Fruit fly (Drosophila melanogaster) whole organism, embryonic: ENCODE results near the gene Mfap1.

Experiments
- Atf6 ChIP-seq: fragments of 200-800 bp; sonication (Bioruptor generic); IDR thresholded peaks from 2 replicates; pipeline ENCODE4 v1.3.6; 2022; ENCODE audit warnings: missing biosample characterization, missing genetic modification characterization
- B-H2 ChIP-seq: fragments of 200-800 bp; sonication (Bioruptor generic); optimal IDR thresholded peaks from 2 replicates; lab custom pipeline; 2018; ENCODE audit warnings: missing biosample characterization, mild to moderate bottlenecking, missing genetic modification characterization
- Blimp-1 ChIP-seq: fragments of 200-800 bp; sonication (Bioruptor generic); optimal IDR thresholded peaks from 3 replicates; lab custom pipeline; 2018; ENCODE audit warnings: missing biosample characterization, missing genetic modification characterization, mild to moderate bottlenecking, moderate library complexity, missing genetic modification reagents
- BtbVII ChIP-seq: fragments of 200-800 bp; sonication (Bioruptor generic); optimal IDR thresholded peaks from 3 replicates; lab custom pipeline; 2017; ENCODE audit warnings: missing biosample characterization, mild to moderate bottlenecking, missing genetic modification characterization
- Bteb2 ChIP-seq: fragments of 200-800 bp; sonication (Bioruptor generic); optimal IDR thresholded peaks from 2 replicates; lab custom pipeline; 2016; ENCODE audit warnings: missing biosample characterization, missing genetic modification characterization
- C15 ChIP-seq: fragments of 200-800 bp; sonication (Bioruptor generic); IDR thresholded peaks from 3 replicates; pipeline ENCODE4 v1.3.6; 2022; ENCODE audit warnings: missing biosample characterization, missing genetic modification characterization
- CG10267 ChIP-seq: fragments of 200-800 bp; sonication (Bioruptor generic); optimal IDR thresholded peaks from 2 replicates; lab custom pipeline; 2018; ENCODE audit warnings: missing biosample characterization, mild to moderate bottlenecking, missing genetic modification characterization, moderate library complexity
- CG10565 ChIP-seq: fragments of 200-800 bp; sonication (Bioruptor generic); optimal IDR thresholded peaks from 3 replicates; lab custom pipeline; 2016; ENCODE audit warnings: missing biosample characterization, mild to moderate bottlenecking, missing genetic modification characterization
- CG11247 ChIP-seq: fragments of 200-800 bp; sonication (Bioruptor generic); IDR thresholded peaks from 2 replicates; pipeline ENCODE4 v1.3.6; 2022; ENCODE audit warnings: missing biosample characterization, missing genetic modification characterization
- CG11696 ChIP-seq: fragments of 200-800 bp; sonication (Bioruptor generic); IDR thresholded peaks from 2 replicates; pipeline ENCODE4 v1.3.6; 2022; ENCODE audit warnings: missing biosample characterization, missing genetic modification characterization
- CG11723 ChIP-seq: fragments of 200-800 bp; sonication (Bioruptor generic); optimal IDR thresholded peaks from 2 replicates; lab custom pipeline; 2017; ENCODE audit warnings: missing biosample characterization, mild to moderate bottlenecking, missing genetic modification characterization
- CG12769 ChIP-seq: fragments of 200-800 bp; sonication (Bioruptor generic); optimal IDR thresholded peaks from 2 replicates; lab custom pipeline; 2019; ENCODE audit warnings: missing biosample characterization, mild to moderate bottlenecking, missing genetic modification characterization, moderate library complexity
- CG13123 ChIP-seq: fragments of 200-800 bp; sonication (Bioruptor generic); optimal IDR thresholded peaks from 2 replicates; lab custom pipeline; 2016; ENCODE audit warnings: missing biosample characterization, missing genetic modification characterization
- CG13296 ChIP-seq: fragments of 200-800 bp; sonication (Bioruptor generic); optimal IDR thresholded peaks from 3 replicates; lab custom pipeline; 2018; ENCODE audit warnings: missing biosample characterization, mild to moderate bottlenecking, missing genetic modification characterization
- CG15011 ChIP-seq: fragments of 200-800 bp; sonication (Bioruptor generic); optimal IDR thresholded peaks from 3 replicates; lab custom pipeline; 2018; ENCODE audit warnings: missing biosample characterization, mild to moderate bottlenecking, missing genetic modification characterization
- CG30431 ChIP-seq: fragments of 200-800 bp; sonication (Bioruptor generic); optimal IDR thresholded peaks from 2 replicates; lab custom pipeline; 2017; ENCODE audit warnings: missing biosample characterization, missing genetic modification characterization
- CG34422 ChIP-seq: fragments of 200-800 bp; sonication (Bioruptor generic); IDR thresholded peaks from 3 replicates; pipeline ENCODE4 v1.3.6; 2022; ENCODE audit warnings: missing biosample characterization, missing genetic modification characterization
- CG3847 ChIP-seq: fragments of 200-800 bp; sonication (Bioruptor generic); IDR thresholded peaks from 2 replicates; pipeline ENCODE4 v1.3.6; 2022; ENCODE audit warnings: missing biosample characterization, missing genetic modification characterization
- CG3995 ChIP-seq: fragments of 200-800 bp; sonication (Bioruptor generic); optimal IDR thresholded peaks from 3 replicates; lab custom pipeline; 2016; ENCODE audit warnings: missing biosample characterization, missing genetic modification characterization
- CG4617 ChIP-seq: fragments of 200-800 bp; sonication (Bioruptor generic); optimal IDR thresholded peaks from 3 replicates; lab custom pipeline; 2016; ENCODE audit warnings: missing biosample characterization, missing genetic modification characterization, borderline replicate concordance
- CG7372 ChIP-seq: fragments of 200-800 bp; sonication (Bioruptor generic); IDR thresholded peaks from 2 replicates; pipeline ENCODE4 v1.3.6; 2022; ENCODE audit warnings: missing biosample characterization, missing genetic modification characterization
- D ChIP-seq, 2 experiments: fragments of 200-800 bp in 1 of 2; fragments of >200 bp in 1 of 2; sonication (Bioruptor generic) in 1 of 2; optimal IDR thresholded peaks; 2 replicates in 1 of 2; 3 replicates in 1 of 2; lab custom pipeline; 2017; ENCODE audit warnings: mild to moderate bottlenecking in 1 of 2, missing biosample characterization in 1 of 2, missing genetic modification characterization in 1 of 2, missing genetic modification reagents in 1 of 2
- Dbx ChIP-seq: fragments of 200-800 bp; sonication (Bioruptor generic); IDR thresholded peaks from 3 replicates; pipeline ENCODE4 v1.3.6; 2022; ENCODE audit warnings: missing biosample characterization, missing genetic modification characterization
- Dll ChIP-seq: fragments of 200-800 bp; sonication (Bioruptor generic); IDR thresholded peaks from 4 replicates; pipeline ENCODE4 v1.3.6; 2022; ENCODE audit warnings: missing biosample characterization, missing genetic modification characterization; ENCODE audit not compliant: partially characterized antibody
- GATAe ChIP-seq: fragments of 200-800 bp; sonication (Bioruptor generic); conservative IDR thresholded peaks from 2 replicates; pipeline ENCODE4 v1.3.6; 2022; ENCODE audit warnings: missing biosample characterization, missing genetic modification characterization
- HmgZ ChIP-seq: fragments of 200-800 bp; sonication (Bioruptor generic); optimal IDR thresholded peaks from 2 replicates; lab custom pipeline; 2018; ENCODE audit warnings: missing biosample characterization, mild to moderate bottlenecking, missing genetic modification characterization
- Hr78 ChIP-seq, 2 experiments: fragments of 200-800 bp in 1 of 2; fragments of >200 bp in 1 of 2; sonication (Bioruptor generic) in 1 of 2; optimal IDR thresholded peaks; 2 replicates each; lab custom pipeline; 2017 to 2019; ENCODE audit warnings: missing biosample characterization in 2 of 2, missing genetic modification characterization in 2 of 2, mild to moderate bottlenecking in 1 of 2, moderate library complexity in 1 of 2
- Lim3 ChIP-seq: fragments of 200-800 bp; sonication (Bioruptor generic); IDR thresholded peaks from 2 replicates; pipeline ENCODE4 v1.3.6; 2022; ENCODE audit warnings: missing biosample characterization, missing genetic modification characterization
- MBD-R2 ChIP-seq: fragments of 200-800 bp; sonication (Bioruptor generic); IDR thresholded peaks from 2 replicates; pipeline ENCODE4 v1.3.6; 2022; ENCODE audit warnings: missing biosample characterization, missing genetic modification characterization
- NFAT ChIP-seq: fragments of 200-800 bp; sonication (Bioruptor generic); IDR thresholded peaks from 2 replicates; pipeline ENCODE4 v1.3.6; 2022; ENCODE audit warnings: missing biosample characterization, missing genetic modification characterization
- Rx ChIP-seq: fragments of 200-800 bp; sonication (Bioruptor generic); IDR thresholded peaks from 2 replicates; pipeline ENCODE4 v1.3.6; 2022; ENCODE audit warnings: missing biosample characterization, missing genetic modification characterization
- Sox100B ChIP-seq: fragments of 200-800 bp; sonication (Bioruptor generic); optimal IDR thresholded peaks from 3 replicates; lab custom pipeline; 2018; ENCODE audit warnings: missing biosample characterization, mild to moderate bottlenecking, missing genetic modification characterization
- Sry-δ ChIP-seq: fragments of 200-800 bp; sonication (Bioruptor generic); optimal IDR thresholded peaks from 2 replicates; lab custom pipeline; 2016; ENCODE audit warnings: missing biosample characterization, missing genetic modification characterization
- az2 ChIP-seq: fragments of 200-800 bp; sonication (Bioruptor generic); optimal IDR thresholded peaks from 3 replicates; lab custom pipeline; 2016; ENCODE audit warnings: missing biosample characterization, missing genetic modification characterization
- btn ChIP-seq: fragments of 200-800 bp; sonication (Bioruptor generic); optimal IDR thresholded peaks from 2 replicates; lab custom pipeline; 2016; ENCODE audit warnings: missing biosample characterization, missing genetic modification characterization
- crc ChIP-seq: fragments of 200-800 bp; sonication (Bioruptor generic); optimal IDR thresholded peaks from 2 replicates; lab custom pipeline; 2016; ENCODE audit warnings: missing biosample characterization, missing genetic modification characterization
- da ChIP-seq: fragments of 200-800 bp; sonication (Bioruptor generic); optimal IDR thresholded peaks from 2 replicates; lab custom pipeline; 2016; ENCODE audit warnings: missing biosample characterization, missing genetic modification characterization
- exex ChIP-seq: fragments of 200-800 bp; sonication (Bioruptor generic); optimal IDR thresholded peaks from 4 replicates; lab custom pipeline; 2018; ENCODE audit warnings: missing biosample characterization, mild to moderate bottlenecking, missing genetic modification characterization, moderate library complexity
- fu2 ChIP-seq: fragments of 200-800 bp; sonication (Bioruptor generic); optimal IDR thresholded peaks from 2 replicates; lab custom pipeline; 2016; ENCODE audit warnings: missing biosample characterization, missing genetic modification characterization
- gcm ChIP-seq: fragments of 200-800 bp; sonication (Bioruptor generic); optimal IDR thresholded peaks from 2 replicates; lab custom pipeline; 2019; ENCODE audit warnings: missing biosample characterization, mild to moderate bottlenecking, missing genetic modification characterization, moderate library complexity
- lbe ChIP-seq: fragments of 200-800 bp; sonication (Bioruptor generic); optimal IDR thresholded peaks from 2 replicates; lab custom pipeline; 2016; ENCODE audit warnings: missing biosample characterization, mild to moderate bottlenecking, missing genetic modification characterization
- nom ChIP-seq: fragments of 200-800 bp; sonication (Bioruptor generic); optimal IDR thresholded peaks from 2 replicates; lab custom pipeline; 2017; ENCODE audit warnings: missing biosample characterization, missing genetic modification characterization, mild to moderate bottlenecking, moderate library complexity, missing genetic modification reagents
- odd ChIP-seq: fragments of 200-800 bp; sonication (Bioruptor generic); optimal IDR thresholded peaks from 2 replicates; lab custom pipeline; 2017; ENCODE audit warnings: missing biosample characterization, mild to moderate bottlenecking, missing genetic modification characterization
- pho ChIP-seq: fragments of 200-800 bp; sonication (Bioruptor generic); optimal IDR thresholded peaks from 2 replicates; lab custom pipeline; 2016; ENCODE audit warnings: missing biosample characterization, missing genetic modification characterization
- pros ChIP-seq: fragments of 200-800 bp; sonication (Bioruptor generic); optimal IDR thresholded peaks from 3 replicates; lab custom pipeline; 2019; ENCODE audit warnings: missing biosample characterization, mild to moderate bottlenecking, missing genetic modification characterization, moderate library complexity
- trh ChIP-seq: fragments of 200-800 bp; sonication (Bioruptor generic); optimal IDR thresholded peaks from 2 replicates; lab custom pipeline; 2016; ENCODE audit warnings: missing biosample characterization, missing genetic modification characterization
- wdn ChIP-seq: fragments of 200-800 bp; sonication (Bioruptor generic); IDR thresholded peaks from 2 replicates; pipeline ENCODE4 v1.3.6; 2022; ENCODE audit warnings: missing biosample characterization, missing genetic modification characterization
- zen2 ChIP-seq: fragments of 200-800 bp; sonication (Bioruptor generic); IDR thresholded peaks from 3 replicates; pipeline ENCODE4 v1.3.6; 2022; ENCODE audit warnings: missing biosample characterization, missing genetic modification characterization; ENCODE audit not compliant: partially characterized antibody

Mfap1 gene

DNA sequence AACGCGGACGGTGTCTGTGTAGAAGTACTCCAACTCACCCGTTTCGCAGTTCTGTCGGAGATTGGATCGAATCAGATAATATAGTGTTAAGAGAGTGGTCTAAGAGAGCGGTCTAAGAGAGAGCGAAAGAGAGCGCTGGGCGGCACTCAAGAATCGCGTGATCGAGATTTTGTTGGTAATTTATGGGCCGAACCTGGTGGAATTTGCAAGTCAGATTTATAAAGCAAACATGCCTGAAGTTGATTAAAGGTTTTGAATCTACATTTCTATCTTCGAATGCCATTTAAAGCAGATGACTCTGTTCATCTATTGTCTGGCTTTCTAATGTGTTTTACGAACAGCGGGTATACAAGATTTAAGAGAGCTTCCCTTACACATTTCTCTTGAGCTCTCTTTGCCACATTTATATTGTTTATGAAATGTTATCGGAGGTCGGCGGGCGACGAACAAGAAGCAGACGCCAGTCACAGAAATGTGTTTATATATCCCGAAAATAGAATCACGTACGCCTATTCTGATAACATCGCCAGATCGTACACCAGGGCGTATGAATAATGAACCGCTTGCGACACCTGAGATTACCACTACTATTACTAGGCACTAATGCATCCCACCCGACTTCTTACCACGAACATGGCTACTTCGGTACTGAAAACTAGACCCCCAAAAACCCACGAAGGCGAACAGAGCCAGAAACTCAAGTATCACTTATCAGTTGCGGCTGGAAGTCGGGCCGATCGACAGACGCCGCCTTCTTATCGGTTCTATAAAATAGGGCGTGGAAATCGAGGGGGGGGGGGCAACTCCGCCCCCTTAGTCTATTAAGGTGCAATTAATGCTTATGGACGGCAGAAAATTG lies 26.8 kb downstream of the Mfap1 start (continued):
- TF ChIP-seq pho (no peak), Rx (GFP tag; lab: Robert Waterston, UW) (no peak), Dbx (GFP tag; lab: Robert Waterston, UW) (0 out of 3 replicates have a peak, but pooled peaks have one; percentile 15), btn (GFP tag; lab: Kevin White, UChicago) (no peak), Dll (peak; percentile 60; the same call in 1 of the 4 replicates), HmgZ (tag; lab: Kevin White, UChicago) (peak; percentile 38), trh (GFP tag; lab: Kevin White, UChicago) (no peak), CG3847 (GFP tag; lab: Robert Waterston, UW) (no peak), Bteb2 (GFP tag; lab: Kevin White, UChicago) (no peak), exex (tag; lab: Kevin White, UChicago) (peak; percentile 87), B-H2 (GFP tag; lab: Kevin White, UChicago) (peak; percentile 14), CG3995 (GFP tag; lab: Kevin White, UChicago) (no peak), nom (GFP tag; lab: Kevin White, UChicago) (peak; percentile 40), BtbVII (peak; percentile 63), CG30431 (GFP tag; lab: Kevin White, UChicago) (no peak), Lim3 (GFP tag; lab: Robert Waterston, UW) (no peak), da (no peak), CG4617 (GFP tag; lab: Kevin White, UChicago) (no peak), C15 (GFP tag; lab: Robert Waterston, UW) (no peak), fu2 (GFP tag; lab: Kevin White, UChicago) (no peak), wdn (no peak), MBD-R2 (GFP tag; lab: Robert Waterston, UW) (no peak), GATAe (GFP tag; lab: Robert Waterston, UW) (peak; percentile 38; the same call in 1 of the 2 replicates), Sry-δ (GFP tag; lab: Kevin White, UChicago) (no peak), CG11723 (GFP tag; lab: Kevin White, UChicago) (no peak), CG10565 (no peak), gcm (no peak), Sox100B (GFP tag; lab: Kevin White, UChicago) (no peak), Blimp-1 (GFP tag; lab: Kevin White, UChicago) (no peak), CG11696 (GFP tag; lab: Robert Waterston, UW) (0 out of 2 replicates have a peak, but pooled peaks have one; percentile 8), crc (GFP tag; lab: Kevin White, UChicago) (no peak), NFAT (GFP tag; lab: Robert Waterston, UW) (no peak), CG34422 (no peak; the same call in 2 of the 3 replicates), Hr78 (GFP tag; optimal IDR thresholded peaks at IDR 0.05; lab: Kevin White, UChicago) (peak in 1 of 2 experiments; percentile 67), D (optimal IDR thresholded peaks at IDR 0.05; lab: Kevin White, UChicago) (no peak), D (GFP tag; optimal IDR thresholded peaks at IDR 0.05; lab: Kevin White, UChicago) (no peak), lbe (GFP tag; lab: Kevin White, UChicago) (peak; percentile 11), odd (GFP tag; lab: Kevin White, UChicago) (peak; percentile 37), CG10267 (tag; lab: Kevin White, UChicago) (no peak), az2 (GFP tag; lab: Kevin White, UChicago) (no peak), pros (GFP tag; lab: Kevin White, UChicago) (no peak), CG13123 (GFP tag; lab: Kevin White, UChicago) (no peak), CG15011 (no peak), Atf6 (GFP tag; lab: Robert Waterston, UW) (0 out of 2 replicates have a peak, but pooled peaks have one; percentile 21), CG11247 (no peak), CG7372 (0 out of 2 replicates have a peak, but pooled peaks have one; percentile 33), CG12769 (tag; lab: Kevin White, UChicago) (peak; percentile 74), CG13296 (GFP tag; lab: Kevin White, UChicago) (no peak), zen2 (GFP tag; lab: Robert Waterston, UW) (no peak)
